Fruit fly (Drosophila melanogaster) ovary, adult (tissue): ENCODE results near the gene CG33268.
"Not testable (repeated sequence)": the region's sequence is repeated elsewhere in the genome, so short reads cannot be mapped to it uniquely, and the experiment has no call there.

Experiments
- CG17801 ChIP-seq: fragments of 200-800 bp; optimal IDR thresholded peaks from 2 replicates; lab custom pipeline; 2019; ENCODE audit warnings: missing biosample characterization, mild to moderate bottlenecking, missing genetic modification characterization, moderate library complexity; ENCODE audit not compliant: partially characterized antibody

CG33268 gene

DNA sequence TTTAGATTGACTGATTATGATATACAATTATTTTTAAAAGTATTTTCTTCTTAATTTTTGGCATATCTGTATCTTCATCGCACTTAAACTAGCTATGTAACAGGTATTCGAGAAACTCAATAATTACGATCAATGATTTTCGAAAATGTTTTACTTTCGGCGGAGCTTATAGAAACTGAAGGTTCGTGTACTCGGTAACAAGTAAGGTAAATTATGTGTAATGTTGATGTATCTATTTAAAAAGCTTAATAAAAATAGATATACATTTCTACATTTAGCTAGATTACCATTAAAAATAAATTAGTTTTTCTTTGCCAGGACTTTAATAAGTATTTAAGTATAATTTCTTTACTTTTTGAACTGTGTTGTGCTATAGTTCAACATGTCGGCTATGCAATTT lies 12.2 kb downstream of the CG33268 start:
- TF ChIP-seq CG17801 (GFP tag; lab: Kevin White, UChicago): no peak

DNA sequence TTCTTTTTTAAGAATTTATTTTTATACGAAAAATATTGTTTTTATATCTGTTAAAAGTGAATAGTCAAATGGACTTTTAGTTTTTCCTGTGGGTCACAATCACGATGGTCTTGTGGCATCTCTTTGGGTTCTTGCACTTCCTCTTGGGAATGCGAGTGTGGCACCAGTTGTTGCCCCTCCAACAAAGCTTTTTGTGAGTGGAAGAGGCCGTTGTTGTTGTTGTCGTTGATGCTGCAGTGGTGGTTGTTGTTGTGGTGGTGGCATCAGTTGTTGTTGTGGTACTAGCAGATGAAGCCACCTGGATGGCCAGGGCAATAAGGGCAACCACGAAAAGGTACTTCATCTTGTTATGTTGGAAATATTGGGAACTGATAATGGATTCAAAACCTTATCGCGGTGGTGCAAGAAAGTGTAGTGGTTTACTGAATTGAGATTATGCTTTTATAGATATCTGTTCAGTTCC lies 12.8 kb downstream of the CG33268 start, which contains the start of gene CG33270:
TSS of gene CG33270 (minus strand) at position 413 of the 463 bp plus-strand sequence.
- no peak for TF ChIP-seq CG17801 (GFP tag; lab: Kevin White, UChicago)

DNA sequence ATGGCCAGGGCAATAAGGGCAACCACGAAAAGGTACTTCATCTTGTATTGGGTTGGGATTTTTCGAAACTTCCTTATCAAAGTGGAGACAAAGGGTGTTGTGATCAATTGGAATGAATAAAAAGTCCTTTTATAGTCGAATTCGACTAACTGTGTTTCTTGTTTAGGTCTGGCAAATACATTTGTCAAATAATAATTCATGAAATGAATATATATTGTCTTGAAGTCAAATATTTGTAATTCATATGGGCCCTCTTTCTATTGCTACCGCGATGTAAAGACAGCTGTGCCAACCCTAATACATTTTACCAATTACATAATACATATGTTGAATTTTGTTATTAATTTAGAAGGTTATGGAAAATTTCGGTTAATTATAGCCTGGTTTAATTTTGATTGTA lies 13.6 kb downstream of the CG33268 start, which contains the start of gene CG33271:
TSS of gene CG33271 (minus strand) at position 101 of the 400 bp plus-strand sequence.
- TF ChIP-seq CG17801 (GFP tag; lab: Kevin White, UChicago): no peak

DNA sequence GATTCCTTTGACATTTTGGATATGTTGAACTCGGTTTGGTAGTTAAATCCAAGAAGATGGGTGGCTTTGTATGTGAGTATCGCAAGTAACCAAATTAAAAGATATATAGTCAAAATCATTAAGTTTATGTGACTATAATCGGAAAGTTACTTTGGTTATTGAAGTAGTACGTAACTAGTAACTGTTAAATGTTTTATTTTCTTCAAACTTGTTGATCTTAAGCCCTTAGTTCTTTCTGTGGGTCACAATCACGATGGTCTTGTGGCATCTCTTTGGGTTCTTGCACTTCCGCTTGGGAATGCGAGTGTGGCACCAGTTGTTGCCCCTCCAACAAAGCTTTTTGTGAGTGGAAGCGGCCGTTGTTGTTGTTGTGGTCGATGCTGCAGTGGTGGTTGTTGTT lies 14.1 kb downstream of the CG33268 start, which contains the start of gene CG33489:
TSS of gene CG33489 (minus strand) at position 101 of the 400 bp plus-strand sequence.
- TF ChIP-seq CG17801 (GFP tag; lab: Kevin White, UChicago): not testable (repeated sequence)

DNA sequence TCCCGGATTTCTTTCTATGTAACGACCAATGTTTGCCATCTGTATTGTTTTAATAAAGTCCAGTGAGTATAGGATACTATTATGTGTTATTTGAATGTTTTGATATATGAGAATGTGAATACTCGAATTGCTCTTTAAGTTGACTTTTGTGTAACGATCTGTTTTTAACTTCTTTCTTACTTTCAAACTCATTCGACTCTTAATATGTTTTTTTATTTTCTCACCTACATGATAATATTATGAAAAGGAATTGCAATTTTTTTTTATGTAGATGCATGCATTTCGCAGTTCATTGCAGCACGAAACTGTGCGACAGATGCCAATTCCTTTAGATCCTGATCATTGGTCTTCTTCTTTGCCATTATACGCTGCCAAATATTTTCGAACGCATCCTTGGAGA lies 16.5 kb downstream of the CG33268 start, which contains the start of gene CG33490:
TSS of gene CG33490 (minus strand) at position 101 of the 400 bp plus-strand sequence.
- no peak for TF ChIP-seq CG17801 (GFP tag; lab: Kevin White, UChicago)

DNA sequence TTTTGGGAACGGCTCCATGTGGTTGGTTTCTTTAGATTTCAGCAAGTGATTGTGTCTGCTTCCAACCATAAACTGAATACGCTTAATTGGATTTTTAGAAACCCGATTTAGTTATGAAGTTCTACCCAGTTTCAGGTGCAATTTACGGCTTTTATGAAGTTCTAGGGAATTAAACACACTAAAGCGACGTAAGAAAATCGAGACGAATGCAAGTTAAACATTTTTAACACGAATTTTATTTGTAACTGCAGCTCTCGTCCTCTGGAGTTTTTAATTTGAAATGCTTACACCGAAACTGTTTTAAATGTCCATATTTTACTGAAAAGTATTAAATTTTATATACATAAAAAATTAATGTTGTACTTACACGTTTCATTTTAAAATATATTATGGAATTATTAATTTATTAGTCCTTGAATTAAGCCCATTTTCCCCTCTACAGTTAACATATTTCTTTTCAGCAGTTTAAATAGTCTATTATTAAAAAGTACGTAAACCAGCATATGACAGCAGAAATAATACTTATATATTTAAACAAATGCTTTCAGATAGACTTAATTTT lies 27.0 kb downstream of the CG33268 start, which contains the start of the genes CG46412 and CG33267:
TSS of gene CG46412 (minus strand) at position 101 of the 562 bp plus-strand sequence.
TSS of gene CG33267 (plus strand) at position 512 of the 562 bp plus-strand sequence.
- no peak for TF ChIP-seq CG17801 (GFP tag; lab: Kevin White, UChicago)

DNA sequence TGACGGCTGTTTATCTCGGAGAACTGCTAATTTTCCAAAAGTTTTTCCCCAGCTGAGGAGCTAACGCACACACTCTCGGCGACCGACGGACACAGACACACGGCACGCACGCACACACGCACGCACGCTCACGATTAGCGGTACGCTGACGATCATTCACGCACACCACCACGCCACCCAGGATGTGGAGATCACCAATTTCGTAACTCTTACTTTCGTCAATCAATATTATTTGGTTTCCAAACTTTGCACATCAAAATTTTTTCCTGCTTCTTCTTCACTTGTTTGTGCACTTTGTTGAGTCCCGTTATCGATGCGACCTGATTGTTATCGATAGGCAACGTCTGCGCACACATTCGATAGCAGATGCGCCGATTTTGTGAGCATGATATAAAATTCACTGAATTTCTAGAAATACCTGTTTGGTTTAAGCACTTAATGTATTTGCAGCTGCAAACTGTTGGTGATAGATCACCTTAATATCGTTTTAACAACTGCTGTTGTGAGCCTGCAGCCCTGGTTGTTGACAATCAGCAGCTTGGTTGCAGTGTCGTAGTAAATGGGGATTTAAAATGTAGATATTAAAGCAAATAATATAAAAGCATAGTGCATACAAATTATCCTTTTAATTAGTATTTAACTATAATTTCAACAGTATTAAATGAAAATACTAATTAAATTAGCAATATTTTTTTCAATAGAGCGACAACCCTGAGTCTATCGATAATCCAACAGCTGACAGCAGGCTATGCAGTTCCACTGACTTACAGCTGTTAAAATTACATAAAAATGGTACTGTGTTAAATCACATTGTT lies 28.9 kb downstream of the CG33268 start, which contains the start of the genes CG7394 and Mob2:
TSS of gene CG7394 (plus strand) at position 51 of the 815 bp plus-strand sequence.
TSS of gene Mob2 (minus strand) at position 288 of the 815 bp plus-strand sequence.
- TF ChIP-seq CG17801 (GFP tag; lab: Kevin White, UChicago): peak; percentile 86

DNA sequence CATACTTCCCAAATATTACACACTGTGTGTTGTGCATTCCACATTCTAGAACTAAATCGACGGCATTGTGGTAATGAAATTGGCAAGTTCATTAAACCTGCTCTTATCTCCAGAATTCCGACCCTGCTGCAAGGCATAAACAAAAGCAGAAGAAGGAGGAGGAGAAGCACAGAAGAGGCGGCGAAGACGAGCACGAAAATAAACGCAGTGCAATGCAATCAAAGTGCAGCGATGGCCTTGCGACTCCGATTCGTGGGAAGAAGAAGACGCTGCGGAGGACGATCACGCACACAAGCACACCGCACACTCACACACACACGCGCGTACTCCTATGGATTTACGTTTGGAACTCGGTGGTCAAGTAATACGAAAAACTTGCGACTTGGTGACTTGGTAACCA lies 30.1 kb downstream of the CG33268 start:
- no peak for TF ChIP-seq CG17801 (GFP tag; lab: Kevin White, UChicago)

DNA sequence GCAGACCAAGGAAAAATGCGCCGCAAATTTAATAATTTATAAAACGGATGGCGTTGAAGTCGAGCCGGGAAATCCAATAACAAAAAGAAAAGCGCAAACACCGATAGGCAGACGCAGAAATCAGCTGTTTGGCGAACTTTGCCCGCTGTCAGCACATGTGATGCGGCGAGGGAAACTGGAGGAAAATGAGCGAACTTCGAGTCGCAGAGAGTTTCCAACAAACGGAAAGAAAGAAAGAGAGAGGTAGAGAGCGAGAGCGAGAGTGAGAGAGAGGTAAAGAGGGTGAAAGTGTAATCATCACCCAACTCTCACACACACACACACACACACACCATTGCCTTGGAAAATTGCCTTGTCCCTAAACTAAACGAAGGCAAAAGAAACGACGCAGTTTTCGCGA lies 33.8 kb downstream of the CG33268 start:
- TF ChIP-seq CG17801 (GFP tag; lab: Kevin White, UChicago): no peak

DNA sequence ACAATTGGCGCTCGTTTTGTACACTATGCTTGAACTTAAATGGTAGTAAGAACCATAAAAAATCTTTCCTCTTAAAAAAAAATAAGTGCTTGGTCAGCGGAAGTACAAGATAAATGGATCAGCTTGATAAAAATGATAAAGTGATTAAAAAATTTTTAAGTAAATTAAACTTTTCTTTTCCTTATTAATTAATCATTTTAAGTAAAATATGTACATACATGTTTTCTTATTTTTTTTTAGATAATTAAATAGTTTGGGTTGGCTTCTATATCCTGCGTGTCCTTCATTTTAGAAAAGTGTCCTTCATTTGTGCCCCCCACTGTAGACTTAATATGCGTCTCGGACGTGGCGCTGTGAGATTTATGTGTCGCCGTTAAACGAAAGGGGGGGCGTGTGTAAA lies 34.4 kb downstream of the CG33268 start:
- TF ChIP-seq CG17801 (GFP tag; lab: Kevin White, UChicago): no peak

DNA sequence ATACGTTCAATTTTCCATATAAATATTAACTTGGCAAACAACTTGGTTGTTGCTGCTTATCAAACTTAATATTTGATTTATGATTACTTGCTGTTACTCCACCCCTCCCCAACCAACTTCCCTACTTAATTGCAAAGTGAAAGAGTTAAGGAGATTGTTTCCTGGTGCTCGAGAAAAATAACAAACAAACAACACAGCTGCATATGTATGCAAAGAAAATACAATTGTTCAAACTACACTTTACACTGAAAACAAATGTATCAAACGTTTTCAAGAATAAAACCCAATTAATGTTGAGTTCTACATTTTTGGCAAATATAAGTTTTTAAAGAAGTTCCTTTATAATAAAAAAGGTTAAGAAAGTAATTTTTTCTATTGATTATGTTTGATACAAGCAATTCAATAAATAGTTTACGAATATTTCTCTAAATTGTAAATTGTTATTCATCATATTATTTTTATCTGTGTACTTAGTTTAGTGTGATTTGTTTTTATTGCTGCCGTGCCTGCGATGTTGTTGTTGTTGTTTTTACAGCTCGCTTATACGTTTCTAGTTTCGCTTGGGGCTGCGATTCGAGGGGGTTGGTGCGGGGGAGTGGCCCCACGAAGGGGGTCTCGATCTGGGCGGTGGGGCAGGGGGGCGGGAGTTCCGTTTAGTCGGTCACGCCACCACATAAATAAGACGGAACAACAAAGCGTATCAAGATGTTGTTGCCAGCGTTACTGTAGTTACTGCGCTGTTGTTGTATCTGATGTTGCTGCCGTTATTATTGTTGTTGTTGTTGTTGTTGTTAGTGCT lies 35.2 kb downstream of the CG33268 start:
- no peak for TF ChIP-seq CG17801 (GFP tag; lab: Kevin White, UChicago)

DNA sequence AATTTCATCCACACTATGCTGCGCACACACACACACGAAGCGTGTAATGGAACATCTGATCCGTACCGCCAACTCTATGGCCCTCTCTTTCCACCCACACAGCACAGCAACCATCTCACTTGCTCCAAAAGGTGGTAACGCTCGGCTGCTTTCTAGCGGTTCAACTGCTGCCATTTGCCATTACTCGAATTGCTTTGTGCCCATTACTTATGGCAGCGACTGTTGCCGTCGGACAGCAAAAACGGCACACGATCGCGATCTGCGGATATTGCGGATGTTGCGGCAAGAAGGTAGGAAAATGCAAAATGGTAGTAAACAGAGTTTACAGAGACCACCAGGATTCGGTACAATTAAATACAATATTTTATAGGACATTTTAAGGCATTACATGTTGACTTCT lies 36.2 kb downstream of the CG33268 start:
- no peak for TF ChIP-seq CG17801 (GFP tag; lab: Kevin White, UChicago)

DNA sequence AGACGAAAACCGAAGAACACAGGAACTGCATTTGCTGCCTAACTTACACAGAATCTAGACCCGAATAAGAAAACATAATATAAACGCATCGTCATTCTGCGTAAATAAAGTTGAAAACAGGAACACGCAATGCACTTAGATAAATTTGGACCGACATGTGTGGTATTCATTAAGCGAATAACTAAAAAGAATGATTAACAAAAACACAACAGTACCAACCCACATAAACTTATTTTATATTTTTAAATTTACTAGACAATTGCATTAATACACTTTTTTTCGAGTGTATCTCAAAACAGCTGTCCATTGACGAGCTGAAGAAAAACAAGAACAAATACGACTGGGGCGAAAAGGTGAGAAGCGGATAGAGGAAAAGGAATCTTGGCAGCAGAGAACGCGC lies 36.7 kb downstream of the CG33268 start:
- peak; percentile 68 for TF ChIP-seq CG17801 (GFP tag; lab: Kevin White, UChicago)

DNA sequence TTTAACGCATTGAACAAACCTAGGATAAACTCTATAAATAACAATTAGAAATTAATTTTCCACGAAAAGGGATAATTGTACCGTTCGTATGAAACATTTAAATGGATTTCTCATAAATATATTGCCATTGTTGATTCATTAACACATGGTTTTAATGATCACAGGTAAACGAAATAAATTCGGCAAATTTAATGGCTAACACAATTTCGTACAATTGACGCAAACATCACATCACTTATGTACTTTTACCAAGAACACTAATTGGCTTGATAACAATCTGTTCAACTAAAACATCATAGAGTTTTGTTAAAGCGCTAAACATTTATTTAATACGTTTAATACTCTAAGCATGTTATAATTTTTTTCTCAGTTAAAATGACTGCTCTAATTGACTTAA lies 37.4 kb downstream of the CG33268 start:
- TF ChIP-seq CG17801 (GFP tag; lab: Kevin White, UChicago): no peak
